Fruit fly (Drosophila melanogaster) whole organism, embryonic: ENCODE results near the gene Ilk.

Source experiments
- Ada2b ChIP-seq: fragments of 200-800 bp; sonication (Bioruptor generic); IDR thresholded peaks from 2 replicates; pipeline ENCODE4 v1.3.6; 2022; ENCODE audit warnings: missing biosample characterization, missing genetic modification characterization
- Asciz ChIP-seq: fragments of 200-800 bp; sonication (Bioruptor generic); optimal IDR thresholded peaks from 2 replicates; lab custom pipeline; 2017; ENCODE audit warnings: missing biosample characterization, mild to moderate bottlenecking, missing genetic modification characterization, missing genetic modification reagents
- Atf6 ChIP-seq: fragments of 200-800 bp; sonication (Bioruptor generic); IDR thresholded peaks from 2 replicates; pipeline ENCODE4 v1.3.6; 2022; ENCODE audit warnings: missing biosample characterization, missing genetic modification characterization
- BtbVII ChIP-seq: fragments of 200-800 bp; sonication (Bioruptor generic); optimal IDR thresholded peaks from 3 replicates; lab custom pipeline; 2017; ENCODE audit warnings: missing biosample characterization, mild to moderate bottlenecking, missing genetic modification characterization
- CG10147 ChIP-seq: fragments of 200-800 bp; sonication (Bioruptor generic); optimal IDR thresholded peaks from 2 replicates; lab custom pipeline; 2019; ENCODE audit warnings: missing biosample characterization, mild to moderate bottlenecking, missing genetic modification characterization, moderate library complexity
- CG1024 ChIP-seq: fragments of 200-800 bp; sonication (Bioruptor generic); IDR thresholded peaks from 2 replicates; pipeline ENCODE4 v1.3.6; 2022; ENCODE audit warnings: missing biosample characterization, missing genetic modification characterization
- CG10366 ChIP-seq: fragments of 200-800 bp; sonication (Bioruptor generic); IDR thresholded peaks from 2 replicates; pipeline ENCODE4 v1.3.6; 2022; ENCODE audit warnings: missing biosample characterization, missing genetic modification characterization
- CG10543 ChIP-seq: fragments of 200-800 bp; sonication (Bioruptor generic); optimal IDR thresholded peaks from 3 replicates; lab custom pipeline; 2017; ENCODE audit warnings: missing biosample characterization, mild to moderate bottlenecking, missing genetic modification characterization, moderate library complexity
- CG11085 ChIP-seq: fragments of 200-800 bp; sonication (Bioruptor generic); IDR thresholded peaks from 2 replicates; pipeline ENCODE4 v1.3.6; 2022; ENCODE audit warnings: missing biosample characterization, missing genetic modification characterization
- CG11247 ChIP-seq: fragments of 200-800 bp; sonication (Bioruptor generic); IDR thresholded peaks from 2 replicates; pipeline ENCODE4 v1.3.6; 2022; ENCODE audit warnings: missing biosample characterization, missing genetic modification characterization
- CG11398 ChIP-seq: fragments of 200-800 bp; sonication (Bioruptor generic); optimal IDR thresholded peaks from 2 replicates; lab custom pipeline; 2016; ENCODE audit warnings: missing biosample characterization, missing genetic modification characterization
- CG12219 ChIP-seq: fragments of 200-800 bp; sonication (Bioruptor generic); optimal IDR thresholded peaks from 3 replicates; lab custom pipeline; 2018; ENCODE audit warnings: missing biosample characterization, mild to moderate bottlenecking, missing genetic modification characterization
- CG14860 ChIP-seq: fragments of 200-800 bp; sonication (Bioruptor generic); IDR thresholded peaks from 3 replicates; pipeline ENCODE4 v1.3.6; 2022; ENCODE audit warnings: missing biosample characterization, missing genetic modification characterization; ENCODE audit not compliant: partially characterized antibody
- CG16779 ChIP-seq: fragments of 200-800 bp; sonication (Bioruptor generic); IDR thresholded peaks from 2 replicates; pipeline ENCODE4 v1.3.6; 2022; ENCODE audit warnings: missing biosample characterization, missing genetic modification characterization
- CG18011 ChIP-seq: fragments of 200-800 bp; sonication (Bioruptor generic); optimal IDR thresholded peaks from 2 replicates; lab custom pipeline; 2017; ENCODE audit warnings: missing biosample characterization, missing genetic modification characterization, mild to moderate bottlenecking, moderate library complexity, missing genotype
- CG18764 ChIP-seq: fragments of 200-800 bp; sonication (Bioruptor generic); optimal IDR thresholded peaks from 3 replicates; lab custom pipeline; 2016; ENCODE audit warnings: missing biosample characterization, missing genetic modification characterization
- CG31224 ChIP-seq: fragments of 200-800 bp; sonication (Bioruptor generic); IDR thresholded peaks from 2 replicates; pipeline ENCODE4 v1.3.6; 2022; ENCODE audit warnings: missing biosample characterization, missing genetic modification characterization
- CG32772 ChIP-seq: fragments of 200-800 bp; sonication (Bioruptor generic); IDR thresholded peaks from 2 replicates; pipeline ENCODE4 v1.3.6; 2022; ENCODE audit warnings: missing biosample characterization, missing genetic modification characterization
- CG6813 ChIP-seq: fragments of 200-800 bp; sonication (Bioruptor generic); optimal IDR thresholded peaks from 2 replicates; lab custom pipeline; 2017; ENCODE audit warnings: missing biosample characterization, missing genetic modification characterization, mild to moderate bottlenecking, moderate library complexity, missing genetic modification reagents
- CG8924 ChIP-seq: fragments of 200-800 bp; optimal IDR thresholded peaks from 3 replicates; lab custom pipeline; 2019; ENCODE audit warnings: missing biosample characterization, mild to moderate bottlenecking, missing genetic modification characterization, moderate library complexity
- CG9932 ChIP-seq: fragments of 200-800 bp; sonication (Bioruptor generic); IDR thresholded peaks from 2 replicates; pipeline ENCODE4 v1.3.6; 2022; ENCODE audit warnings: missing biosample characterization, missing genetic modification characterization
- D ChIP-seq, 2 experiments: fragments of 200-800 bp in 1 of 2; fragments of >200 bp in 1 of 2; sonication (Bioruptor generic) in 1 of 2; optimal IDR thresholded peaks; 2 replicates in 1 of 2; 3 replicates in 1 of 2; lab custom pipeline; 2017; ENCODE audit warnings: mild to moderate bottlenecking in 1 of 2, missing biosample characterization in 1 of 2, missing genetic modification characterization in 1 of 2, missing genetic modification reagents in 1 of 2
- Dfd ChIP-seq, 2 experiments: fragments of >200 bp; optimal IDR thresholded peaks; 2 replicates each; lab custom pipeline; 2017; ENCODE audit warnings: missing biosample characterization in 2 of 2, missing genetic modification characterization in 2 of 2
- Ets97D ChIP-seq: fragments of 200-800 bp; sonication (Bioruptor generic); optimal IDR thresholded peaks from 3 replicates; lab custom pipeline; 2016; ENCODE audit warnings: missing biosample characterization, missing genetic modification characterization
- H15 ChIP-seq: fragments of 200-800 bp; sonication (Bioruptor generic); IDR thresholded peaks from 3 replicates; pipeline ENCODE4 v1.3.6; 2022; ENCODE audit warnings: missing biosample characterization, missing genetic modification characterization
- H2.0 ChIP-seq: fragments of 200-800 bp; sonication (Bioruptor generic); IDR thresholded peaks from 2 replicates; pipeline ENCODE4 v1.3.6; 2022; ENCODE audit warnings: missing biosample characterization, missing genetic modification characterization
- Myb ChIP-seq: fragments of 200-800 bp; sonication (Bioruptor generic); optimal IDR thresholded peaks from 2 replicates; lab custom pipeline; 2016; ENCODE audit warnings: missing biosample characterization, missing genetic modification characterization
- NK7.1 ChIP-seq: fragments of 200-800 bp; sonication (Bioruptor generic); optimal IDR thresholded peaks from 3 replicates; lab custom pipeline; 2016; ENCODE audit warnings: missing biosample characterization, missing genetic modification characterization
- Poxn ChIP-seq: fragments of 200-800 bp; sonication (Bioruptor generic); IDR thresholded peaks from 2 replicates; pipeline ENCODE4 v1.3.6; 2022; ENCODE audit warnings: missing biosample characterization, missing genetic modification characterization
- btn ChIP-seq: fragments of 200-800 bp; sonication (Bioruptor generic); optimal IDR thresholded peaks from 2 replicates; lab custom pipeline; 2016; ENCODE audit warnings: missing biosample characterization, missing genetic modification characterization
- cato ChIP-seq: fragments of 200-800 bp; sonication (Bioruptor generic); optimal IDR thresholded peaks from 2 replicates; lab custom pipeline; 2016; ENCODE audit warnings: missing biosample characterization, missing genetic modification characterization, borderline replicate concordance
- chinmo ChIP-seq: fragments of 200-800 bp; sonication (Bioruptor generic); IDR thresholded peaks from 4 replicates; pipeline ENCODE4 v1.3.6; 2022; ENCODE audit warnings: missing biosample characterization, missing genetic modification characterization; ENCODE audit not compliant: partially characterized antibody
- da ChIP-seq: fragments of 200-800 bp; sonication (Bioruptor generic); optimal IDR thresholded peaks from 2 replicates; lab custom pipeline; 2016; ENCODE audit warnings: missing biosample characterization, missing genetic modification characterization
- dan ChIP-seq: fragments of 200-800 bp; sonication (Bioruptor generic); IDR thresholded peaks from 2 replicates; pipeline ENCODE4 v1.3.6; 2022; ENCODE audit warnings: missing biosample characterization, missing genetic modification characterization
- en ChIP-seq: fragments of 200-800 bp; sonication (Bioruptor generic); optimal IDR thresholded peaks from 2 replicates; lab custom pipeline; 2016; ENCODE audit warnings: missing biosample characterization, missing genetic modification characterization
- fd3F ChIP-seq: fragments of 200-800 bp; sonication (Bioruptor generic); optimal IDR thresholded peaks from 2 replicates; lab custom pipeline; 2018; ENCODE audit warnings: missing biosample characterization, mild to moderate bottlenecking, missing genetic modification characterization, moderate library complexity
- hb ChIP-seq: fragments of 200-800 bp; sonication (Bioruptor generic); IDR thresholded peaks from 3 replicates; pipeline ENCODE4 v1.3.6; 2022; ENCODE audit warnings: missing biosample characterization, missing genetic modification characterization; ENCODE audit not compliant: partially characterized antibody
- jumu ChIP-seq: fragments of 200-800 bp; sonication (Bioruptor generic); optimal IDR thresholded peaks from 3 replicates; lab custom pipeline; 2016; ENCODE audit warnings: missing biosample characterization, missing genetic modification characterization
- ken ChIP-seq: fragments of 200-800 bp; sonication (Bioruptor generic); IDR thresholded peaks from 3 replicates; pipeline ENCODE4 v1.3.6; 2022; ENCODE audit warnings: missing biosample characterization, missing genetic modification characterization
- mam ChIP-seq: fragments of 200-800 bp; sonication (Bioruptor generic); optimal IDR thresholded peaks from 3 replicates; lab custom pipeline; 2016; ENCODE audit warnings: missing biosample characterization, missing genetic modification characterization
- mld ChIP-seq: fragments of 200-800 bp; sonication (Bioruptor generic); IDR thresholded peaks from 3 replicates; pipeline ENCODE4 v1.3.6; 2022; ENCODE audit warnings: missing biosample characterization, missing genetic modification characterization; ENCODE audit not compliant: partially characterized antibody
- nerfin-2 ChIP-seq: fragments of 200-800 bp; sonication (Bioruptor generic); IDR thresholded peaks from 2 replicates; pipeline ENCODE4 v1.3.6; 2022; ENCODE audit warnings: missing biosample characterization, missing genetic modification characterization; ENCODE audit not compliant: partially characterized antibody
- onecut ChIP-seq: fragments of 200-800 bp; sonication (Bioruptor generic); IDR thresholded peaks from 2 replicates; pipeline ENCODE4 v1.3.6; 2022; ENCODE audit warnings: missing biosample characterization, missing genetic modification characterization
- pfk ChIP-seq: fragments of 200-800 bp; sonication (Bioruptor generic); optimal IDR thresholded peaks from 2 replicates; lab custom pipeline; 2018; ENCODE audit warnings: missing biosample characterization, mild to moderate bottlenecking, missing genetic modification characterization, moderate library complexity
- pho ChIP-seq: fragments of 200-800 bp; sonication (Bioruptor generic); optimal IDR thresholded peaks from 2 replicates; lab custom pipeline; 2016; ENCODE audit warnings: missing biosample characterization, missing genetic modification characterization
- tna ChIP-seq: fragments of 200-800 bp; sonication (Bioruptor generic); IDR thresholded peaks from 2 replicates; pipeline ENCODE4 v1.3.6; 2022; ENCODE audit warnings: missing biosample characterization, missing genetic modification characterization; ENCODE audit not compliant: partially characterized antibody
- trem ChIP-seq: fragments of 200-800 bp; optimal IDR thresholded peaks from 3 replicates; lab custom pipeline; 2019; ENCODE audit warnings: missing biosample characterization, mild to moderate bottlenecking, missing genetic modification characterization, moderate library complexity
- twi ChIP-seq: fragments of 200-800 bp; optimal IDR thresholded peaks from 2 replicates; lab custom pipeline; 2019; ENCODE audit warnings: missing biosample characterization, mild to moderate bottlenecking, missing genetic modification characterization, moderate library complexity
- unc-4 ChIP-seq: fragments of 200-800 bp; sonication (Bioruptor generic); IDR thresholded peaks from 2 replicates; pipeline ENCODE4 v1.3.6; 2022; ENCODE audit warnings: missing biosample characterization, missing genetic modification characterization; ENCODE audit not compliant: partially characterized antibody
- vvl ChIP-seq: fragments of 200-800 bp; sonication (Bioruptor generic); IDR thresholded peaks from 2 replicates; pipeline ENCODE4 v1.3.6; 2022; ENCODE audit warnings: missing biosample characterization, missing genetic modification characterization

Ilk gene

dm6 chr3L:21216697-21217291 lies at the start of gene Ilk, which contains the start of gene Trmt112 (continued):
- TF ChIP-seq tna (GFP tag; lab: Robert Waterston, UW) (peak; percentile 87), H2.0 (GFP tag; lab: Robert Waterston, UW) (no peak), btn (GFP tag; lab: Kevin White, UChicago) (no peak), CG6813 (GFP tag; lab: Kevin White, UChicago) (no peak), Myb (GFP tag; lab: Kevin White, UChicago) (peak; percentile 86), unc-4 (GFP tag; lab: Robert Waterston, UW) (peak; percentile 78), Atf6 (GFP tag; lab: Robert Waterston, UW) (no peak), CG14860 (peak; percentile 63), CG18764 (GFP tag; lab: Kevin White, UChicago) (no peak), CG11398 (no peak), D (optimal IDR thresholded peaks at IDR 0.05; lab: Kevin White, UChicago) (no peak), D (GFP tag; optimal IDR thresholded peaks at IDR 0.05; lab: Kevin White, UChicago) (no peak), CG10366 (GFP tag; lab: Robert Waterston, UW) (no peak), Ets97D (GFP tag; lab: Kevin White, UChicago) (peak; percentile 83), CG11247 (GFP tag; lab: Robert Waterston, UW) (no peak), pho (no peak), Asciz (GFP tag; lab: Kevin White, UChicago) (no peak), CG18011 (no peak), ken (GFP tag; lab: Robert Waterston, UW) (no peak), dan (GFP tag; lab: Robert Waterston, UW) (no peak), CG10147 (GFP tag; lab: Kevin White, UChicago) (no peak), onecut (GFP tag; lab: Robert Waterston, UW) (peak; percentile 78; the same call in 1 of the 2 replicates), NK7.1 (no peak), mam (GFP tag; lab: Kevin White, UChicago) (no peak), CG10543 (no peak), CG1024 (GFP tag; lab: Robert Waterston, UW) (no peak), CG32772 (GFP tag; lab: Robert Waterston, UW) (no peak), H15 (GFP tag; lab: Robert Waterston, UW) (no peak), mld (GFP tag; lab: Robert Waterston, UW) (peak; percentile 16; the same call in 1 of the 3 replicates), chinmo (GFP tag; lab: Robert Waterston, UW) (peak; percentile 90; the same call in 3 of the 4 replicates), da (GFP tag; lab: Kevin White, UChicago) (peak; percentile 57), jumu (GFP tag; lab: Kevin White, UChicago) (no peak), fd3F (GFP tag; lab: Kevin White, UChicago) (no peak), CG9932 (GFP tag; lab: Robert Waterston, UW) (peak; percentile 9; the same call in 1 of the 2 replicates), pfk (no peak), Poxn (GFP tag; lab: Robert Waterston, UW) (no peak), trem (tag; lab: Kevin White, UChicago) (peak; percentile 37), hb (GFP tag; lab: Robert Waterston, UW) (peak; percentile 80), twi (tag; lab: Kevin White, UChicago) (no peak), en (no peak), CG31224 (no peak), vvl (GFP tag; lab: Robert Waterston, UW) (peak; percentile 54; the same call in 1 of the 2 replicates), Dfd (GFP tag; optimal IDR thresholded peaks at IDR 0.05; lab: Kevin White, UChicago) (no peak), CG11085 (GFP tag; lab: Robert Waterston, UW) (no peak), BtbVII (GFP tag; lab: Kevin White, UChicago) (no peak), Ada2b (no peak), nerfin-2 (GFP tag; lab: Robert Waterston, UW) (peak; percentile 67), CG8924 (tag; lab: Kevin White, UChicago) (no peak), cato (GFP tag; lab: Kevin White, UChicago) (no peak), CG12219 (no peak), CG16779 (GFP tag; lab: Robert Waterston, UW) (no peak)
